Worm (Caenorhabditis elegans): ENCODE measurements around the gene rabn-5.

DNA sequence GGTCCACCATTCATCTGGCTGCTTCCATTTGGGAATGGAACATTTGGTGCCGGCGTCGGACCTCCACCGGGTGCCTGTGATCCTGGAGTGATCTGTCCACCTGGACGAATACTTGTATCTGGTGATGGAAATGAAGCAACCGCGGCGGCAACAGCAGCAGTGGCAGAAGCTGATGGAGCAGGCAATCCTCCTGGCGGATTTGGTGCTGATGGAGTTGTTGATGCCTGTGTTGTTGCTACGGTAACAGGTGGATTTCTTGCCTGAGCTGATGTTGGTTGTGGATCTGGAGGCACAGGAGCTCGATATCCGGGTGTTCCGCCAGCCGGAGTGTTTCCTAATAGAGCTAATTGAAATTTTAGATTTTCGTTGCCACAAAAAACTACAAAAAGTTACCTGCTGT is 31.9 kb upstream of the rabn-5 start:
- TF ChIP-seq sox-4 (tag; optimal IDR thresholded peaks at IDR 0.05) (no peak), eyg-1 (tag; optimal IDR thresholded peaks at IDR 0.05) (no peak), fkh-6 (tag; optimal IDR thresholded peaks at IDR 0.05) (no peak), nfya-1 (tag; optimal IDR thresholded peaks at IDR 0.05) (no peak), dve-1 (tag; optimal IDR thresholded peaks at IDR 0.05) (no peak), C38D4.7 (GFP tag; optimal IDR thresholded peaks at IDR 0.05) (no peak), ceh-30 (tag; optimal IDR thresholded peaks at IDR 0.05) (no peak), hlh-6 (tag; optimal IDR thresholded peaks at IDR 0.05) (no peak), fkh-10 (GFP tag; optimal IDR thresholded peaks at IDR 0.05) (no peak)

Measured in whole organism, late embryonic.